In genomic region chr3R:10681682-10681962, dm6 we compare ENCODE assay signal across 1 fruit fly cellular context.
TF ChIP-seq lines count a peak whose summit lies in the region.

No protein-coding gene starts in this region.

TF ChIP-seq in whole organism, embryonic, 481 proteins besides CTCF, POLR2A, EP300 and RAD21 (continued from another document):
- TF ChIP-seq Bgb (GFP tag; IDR thresholded peaks at IDR 0.05; lab: Robert Waterston, UW; ENCODE audit: partially characterized antibody) (no peak), bsh (GFP tag; optimal IDR thresholded peaks at IDR 0.05; lab: Kevin White, UChicago) (peak in 1 of 2 experiments; percentile 50), CG12236 (GFP tag; optimal IDR thresholded peaks at IDR 0.05; lab: Kevin White, UChicago) (no peak), CG15514 (GFP tag; optimal IDR thresholded peaks at IDR 0.05; lab: Kevin White, UChicago) (no peak), CG4707 (GFP tag; optimal IDR thresholded peaks at IDR 0.05; lab: Kevin White, UChicago) (no peak), grau (tag; optimal IDR thresholded peaks at IDR 0.05; lab: Kevin White, UChicago) (no peak), chinmo (GFP tag; IDR thresholded peaks at IDR 0.05; lab: Robert Waterston, UW; ENCODE audit: partially characterized antibody) (no peak), CG7928 (GFP tag; optimal IDR thresholded peaks at IDR 0.05; lab: Kevin White, UChicago) (no peak), ems (GFP tag; optimal IDR thresholded peaks at IDR 0.05; lab: Kevin White, UChicago) (no peak), Hr39 (optimal IDR thresholded peaks at IDR 0.05; lab: Kevin White, UChicago) (no peak), CG3407 (GFP tag; optimal IDR thresholded peaks at IDR 0.05; lab: Kevin White, UChicago) (no peak), sisA (GFP tag; IDR thresholded peaks at IDR 0.05; lab: Robert Waterston, UW) (peak; percentile 75), tup (GFP tag; optimal IDR thresholded peaks at IDR 0.05; lab: Kevin White, UChicago) (no peak), NC2α (GFP tag; optimal IDR thresholded peaks at IDR 0.05; lab: Kevin White, UChicago) (no peak), CG9817 (tag; optimal IDR thresholded peaks at IDR 0.05; lab: Kevin White, UChicago) (peak; percentile 8), Ssrp (tag; optimal IDR thresholded peaks at IDR 0.05; lab: Kevin White, UChicago) (peak; percentile 51), CG34224 (GFP tag; IDR thresholded peaks at IDR 0.05; lab: Robert Waterston, UW; ENCODE audit: partially characterized antibody) (no peak), pnt (GFP tag; optimal IDR thresholded peaks at IDR 0.05; lab: Kevin White, UChicago) (no peak), Dll (GFP tag; IDR thresholded peaks at IDR 0.05; lab: Robert Waterston, UW; ENCODE audit: partially characterized antibody) (no peak), ttk (GFP tag; IDR thresholded peaks at IDR 0.05; lab: Robert Waterston, UW) (peak; percentile 59; the same call in 1 of the 2 replicates), Bdp1 (GFP tag; optimal IDR thresholded peaks at IDR 0.05; lab: Kevin White, UChicago) (peak; percentile 0), prd (optimal IDR thresholded peaks at IDR 0.05; lab: Kevin White, UChicago) (no peak), prd (GFP tag; IDR thresholded peaks at IDR 0.05; lab: Robert Waterston, UW) (peak; percentile 78), CG30020 (tag; optimal IDR thresholded peaks at IDR 0.05; lab: Kevin White, UChicago) (no peak), Gug (GFP tag; IDR thresholded peaks at IDR 0.05; lab: Robert Waterston, UW) (peak; percentile 52; the same call in 1 of the 4 replicates), Blimp-1 (GFP tag; optimal IDR thresholded peaks at IDR 0.05; lab: Kevin White, UChicago) (peak; percentile 37), CG10209 (GFP tag; optimal IDR thresholded peaks at IDR 0.05; lab: Kevin White, UChicago) (no peak), CG3847 (GFP tag; IDR thresholded peaks at IDR 0.05; lab: Robert Waterston, UW) (peak; percentile 39), Hey (tag; optimal IDR thresholded peaks at IDR 0.05; lab: Kevin White, UChicago) (no peak), CG11398 (GFP tag; optimal IDR thresholded peaks at IDR 0.05; lab: Kevin White, UChicago) (no peak), nmo (GFP tag; optimal IDR thresholded peaks at IDR 0.05; lab: Kevin White, UChicago) (no peak), ATbp (GFP tag; optimal IDR thresholded peaks at IDR 0.05; lab: Kevin White, UChicago) (peak; percentile 30), CG15479 (GFP tag; optimal IDR thresholded peaks at IDR 0.05; lab: Kevin White, UChicago) (no peak), pb (GFP tag; optimal IDR thresholded peaks at IDR 0.05; lab: Kevin White, UChicago) (no peak), CG10462 (GFP tag; optimal IDR thresholded peaks at IDR 0.05; lab: Kevin White, UChicago) (no peak), CG8089 (GFP tag; optimal IDR thresholded peaks at IDR 0.05; lab: Kevin White, UChicago) (no peak), D (optimal IDR thresholded peaks at IDR 0.05; lab: Kevin White, UChicago) (no peak), D (GFP tag; optimal IDR thresholded peaks at IDR 0.05; lab: Kevin White, UChicago) (no peak), zen2 (GFP tag; IDR thresholded peaks at IDR 0.05; lab: Robert Waterston, UW; ENCODE audit: partially characterized antibody) (no peak), CG13424 (tag; optimal IDR thresholded peaks at IDR 0.05; lab: Kevin White, UChicago) (peak; percentile 2), CG1529 (GFP tag; optimal IDR thresholded peaks at IDR 0.05; lab: Kevin White, UChicago) (no peak), CG10366 (GFP tag; IDR thresholded peaks at IDR 0.05; lab: Robert Waterston, UW) (peak; percentile 75), B-H2 (GFP tag; optimal IDR thresholded peaks at IDR 0.05; lab: Kevin White, UChicago) (no peak), Side (GFP tag; optimal IDR thresholded peaks at IDR 0.05; lab: Kevin White, UChicago) (no peak), CG12942 (GFP tag; optimal IDR thresholded peaks at IDR 0.05; lab: Kevin White, UChicago) (peak; percentile 35), CG18011 (GFP tag; optimal IDR thresholded peaks at IDR 0.05; lab: Kevin White, UChicago) (no peak), CoRest (tag; optimal IDR thresholded peaks at IDR 0.05; lab: Kevin White, UChicago) (no peak), wek (GFP tag; optimal IDR thresholded peaks at IDR 0.05; lab: Kevin White, UChicago) (no peak), sob (GFP tag; IDR thresholded peaks at IDR 0.05; lab: Robert Waterston, UW) (peak; percentile 56), CG6854 (GFP tag; optimal IDR thresholded peaks at IDR 0.05; lab: Kevin White, UChicago) (no peak), CG10959 (GFP tag; IDR thresholded peaks at IDR 0.05; lab: Robert Waterston, UW) (peak; percentile 41; the same call in 1 of the 2 replicates), CG13296 (GFP tag; optimal IDR thresholded peaks at IDR 0.05; lab: Kevin White, UChicago) (no peak), bbx (GFP tag; IDR thresholded peaks at IDR 0.05; lab: Robert Waterston, UW; ENCODE audit: partially characterized antibody) (no peak), CG12104 (GFP tag; optimal IDR thresholded peaks at IDR 0.05; lab: Kevin White, UChicago) (peak; percentile 46), CG17361 (GFP tag; IDR thresholded peaks at IDR 0.05; lab: Robert Waterston, UW) (no peak), CG11247 (GFP tag; IDR thresholded peaks at IDR 0.05; lab: Robert Waterston, UW) (peak; percentile 60), CG6689 (GFP tag; IDR thresholded peaks at IDR 0.05; lab: Robert Waterston, UW) (peak; percentile 46; the same call in 1 of the 2 replicates)
